Worm (Caenorhabditis elegans) whole organism, L3 larva: Measurements from ENCODE around the gene atf-2.

Source experiments
- R02D3.7 ChIP-seq: fragments of 150-350 bp; optimal IDR thresholded peaks from 2 replicates; lab custom pipeline; 2014; ENCODE audit warnings: missing biosample characterization, missing genetic modification characterization
- ZK546.5 ChIP-seq: sonication (generic microtip); optimal IDR thresholded peaks from 2 replicates; lab custom pipeline; 2017; ENCODE audit warnings: missing biosample characterization, missing genetic modification characterization
- aly-2 ChIP-seq: fragments of 150-350 bp; optimal IDR thresholded peaks from 2 replicates; lab custom pipeline; 2014; ENCODE audit warnings: missing biosample characterization, missing genetic modification characterization
- ama-1 ChIP-seq: fragments of 150-350 bp; optimal IDR thresholded peaks from 2 replicates; lab custom pipeline; 2018
- ceh-16 ChIP-seq: sonication (generic microtip); optimal IDR thresholded peaks from 2 replicates; lab custom pipeline; 2017; ENCODE audit warnings: missing biosample characterization, missing genetic modification characterization
- ceh-28 ChIP-seq: fragments of 150-350 bp; optimal IDR thresholded peaks from 2 replicates; lab custom pipeline; 2014; ENCODE audit warnings: missing biosample characterization, missing genetic modification reagents, missing genetic modification characterization
- ceh-82 ChIP-seq: fragments of 150-350 bp; optimal IDR thresholded peaks from 2 replicates; lab custom pipeline; 2014; ENCODE audit warnings: missing biosample characterization, missing genetic modification characterization
- daf-12 ChIP-seq: fragments of 150-350 bp; optimal IDR thresholded peaks from 2 replicates; lab custom pipeline; 2014; ENCODE audit warnings: missing biosample characterization, missing genetic modification reagents, missing genetic modification characterization
- egl-27 ChIP-seq: sonication (generic microtip); optimal IDR thresholded peaks from 4 replicates; lab custom pipeline; 2017; ENCODE audit warnings: missing biosample characterization, missing genetic modification reagents, missing genetic modification characterization
- egl-5 ChIP-seq: fragments of 150-350 bp; optimal IDR thresholded peaks from 2 replicates; lab custom pipeline; 2017; ENCODE audit warnings: missing biosample characterization, missing genetic modification reagents, missing genetic modification characterization, inconsistent platforms
- elt-2 ChIP-seq: sonication (generic microtip); optimal IDR thresholded peaks from 2 replicates; lab custom pipeline; 2016; ENCODE audit warnings: missing genetic modification reagents, mild to moderate bottlenecking, missing genetic modification characterization, missing compliant biosample characterization
- elt-3 ChIP-seq, 3 experiments: fragments of 150-350 bp in 1 of 3; sonication (generic microtip) in 2 of 3; optimal IDR thresholded peaks; 2 replicates in 2 of 3; 4 replicates in 1 of 3; lab custom pipeline; 2014 to 2017; ENCODE audit warnings: missing biosample characterization in 3 of 3, missing genetic modification characterization in 3 of 3
- eor-1 ChIP-seq, 2 experiments: fragments of 150-350 bp; optimal IDR thresholded peaks; 2 replicates each; lab custom pipeline; 2014 to 2018; ENCODE audit warnings: missing biosample characterization in 2 of 2, missing genetic modification characterization in 2 of 2
- fkh-10 ChIP-seq: sonication (generic microtip); optimal IDR thresholded peaks from 2 replicates; lab custom pipeline; 2017; ENCODE audit warnings: missing biosample characterization, missing genetic modification reagents, missing genetic modification characterization
- fkh-2 ChIP-seq: fragments of 150-350 bp; optimal IDR thresholded peaks from 2 replicates; lab custom pipeline; 2014; ENCODE audit warnings: missing biosample characterization, missing genetic modification reagents, missing genetic modification characterization
- fos-1 ChIP-seq: fragments of 150-350 bp; optimal IDR thresholded peaks from 2 replicates; lab custom pipeline; 2014; ENCODE audit warnings: missing biosample characterization, missing genetic modification characterization
- hmg-11 ChIP-seq: sonication (generic microtip); optimal IDR thresholded peaks from 2 replicates; lab custom pipeline; 2016; ENCODE audit warnings: missing genetic modification characterization, missing compliant biosample characterization
- jun-1 ChIP-seq: fragments of 150-350 bp; optimal IDR thresholded peaks from 2 replicates; lab custom pipeline; 2014; ENCODE audit warnings: missing biosample characterization, missing genetic modification reagents, missing genetic modification characterization
- lin-39 ChIP-seq: fragments of 150-350 bp; optimal IDR thresholded peaks from 2 replicates; lab custom pipeline; 2018; ENCODE audit warnings: missing biosample characterization, missing genetic modification reagents, missing genetic modification characterization
- lsy-12 ChIP-seq: sonication (generic microtip); optimal IDR thresholded peaks from 2 replicates; lab custom pipeline; 2016; ENCODE audit warnings: mild to moderate bottlenecking, missing genetic modification characterization, missing compliant biosample characterization
- nfya-1 ChIP-seq: sonication (generic microtip); optimal IDR thresholded peaks from 2 replicates; lab custom pipeline; 2017; ENCODE audit warnings: missing genetic modification characterization, mild to moderate bottlenecking, missing compliant biosample characterization, antibody characterized with exemption, moderate library complexity; ENCODE audit not compliant: insufficient read depth
- nhr-11 ChIP-seq: fragments of 150-350 bp; optimal IDR thresholded peaks from 2 replicates; lab custom pipeline; 2014; ENCODE audit warnings: missing biosample characterization, missing genetic modification characterization
- nhr-237 ChIP-seq: fragments of 150-350 bp; optimal IDR thresholded peaks from 2 replicates; lab custom pipeline; 2014; ENCODE audit warnings: missing biosample characterization, missing genetic modification characterization
- nhr-25 ChIP-seq: sonication (generic microtip); optimal IDR thresholded peaks from 2 replicates; lab custom pipeline; 2017; ENCODE audit warnings: missing biosample characterization, missing genetic modification characterization
- nhr-43 ChIP-seq: sonication (generic microtip); optimal IDR thresholded peaks from 2 replicates; lab custom pipeline; 2016; ENCODE audit warnings: mild to moderate bottlenecking, missing genetic modification characterization, missing compliant biosample characterization; ENCODE audit not compliant: poor library complexity, severe bottlenecking
- nhr-76 ChIP-seq: fragments of 150-350 bp; sonication (generic microtip); optimal IDR thresholded peaks from 5 replicates; lab custom pipeline; 2014; ENCODE audit warnings: missing biosample characterization, missing genetic modification characterization
- nhr-77 ChIP-seq: fragments of 150-350 bp; optimal IDR thresholded peaks from 2 replicates; lab custom pipeline; 2014; ENCODE audit warnings: missing biosample characterization, missing genetic modification characterization
- pha-4 ChIP-seq: fragments of 150-350 bp; optimal IDR thresholded peaks from 2 replicates; lab custom pipeline; 2014; ENCODE audit warnings: missing biosample characterization, missing genetic modification reagents, missing genetic modification characterization
- pqm-1 ChIP-seq: fragments of 150-350 bp; optimal IDR thresholded peaks from 2 replicates; lab custom pipeline; 2017; ENCODE audit warnings: missing biosample characterization, missing genetic modification characterization, inconsistent platforms
- sea-2 ChIP-seq: fragments of 150-350 bp; sonication (generic microtip); optimal IDR thresholded peaks from 4 replicates; lab custom pipeline; 2014; ENCODE audit warnings: missing biosample characterization, missing genetic modification reagents, missing genetic modification characterization
- unc-39 ChIP-seq: sonication (generic microtip); optimal IDR thresholded peaks from 4 replicates; lab custom pipeline; 2017; ENCODE audit warnings: missing biosample characterization, missing genetic modification characterization
- unc-62 ChIP-seq: fragments of 150-350 bp; sonication (generic microtip); optimal IDR thresholded peaks from 4 replicates; lab custom pipeline; 2014; ENCODE audit warnings: missing biosample characterization, missing genetic modification reagents, missing genetic modification characterization
- ztf-11 ChIP-seq: fragments of 150-350 bp; optimal IDR thresholded peaks from 2 replicates; lab custom pipeline; 2014; ENCODE audit warnings: missing biosample characterization, missing genetic modification characterization
- ztf-4 ChIP-seq: fragments of 150-350 bp; optimal IDR thresholded peaks from 2 replicates; lab custom pipeline; 2014; ENCODE audit warnings: missing biosample characterization, missing genetic modification characterization

Gene atf-2

DNA sequence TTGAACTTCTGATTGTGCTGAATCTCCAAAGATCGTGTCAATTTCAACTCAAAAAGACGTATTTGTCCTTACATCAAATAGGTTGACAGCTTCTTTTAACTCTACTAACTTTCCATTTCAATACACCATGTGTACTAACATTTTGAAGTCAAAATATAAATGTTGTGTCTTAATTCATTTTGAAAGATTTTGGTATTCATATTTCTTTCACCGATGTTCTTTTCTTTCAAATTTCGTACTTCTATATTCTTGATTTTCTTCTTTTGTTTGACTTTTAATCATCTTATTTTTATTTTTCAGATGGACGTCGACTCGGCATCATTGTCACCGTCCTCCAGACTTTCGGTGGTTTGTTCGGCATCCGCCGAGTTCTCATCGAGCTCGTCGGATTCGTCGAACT, at the start of gene atf-2:
Gene atf-2 (plus strand): TSS at position 301 of the 400 bp plus-strand sequence.
- TF ChIP-seq fkh-2 (tag; lab: Kevin White, UChicago) (no peak), aly-2 (tag; lab: Kevin White, UChicago) (no peak), nhr-237 (tag; lab: Kevin White, UChicago) (no peak), R02D3.7 (tag; lab: Kevin White, UChicago) (no peak), ceh-28 (tag; lab: Kevin White, UChicago) (no peak), unc-62 (GFP tag; lab: Kevin White, UChicago) (no peak), daf-12 (tag; lab: Kevin White, UChicago) (no peak), ztf-11 (no peak), jun-1 (no peak), pha-4 (tag; lab: Kevin White, UChicago) (no peak), hmg-11 (tag; lab: Kevin White, UChicago) (no peak), ceh-16 (no peak), nhr-25 (tag; lab: Kevin White, UChicago) (no peak), fkh-10 (GFP tag; lab: Kevin White, UChicago) (no peak), ama-1 (lab: Kevin White, UChicago) (no peak), unc-39 (no peak), elt-3 (tag; optimal IDR thresholded peaks at IDR 0.05; lab: Kevin White, UChicago) (no peak), egl-5 (tag; lab: Kevin White, UChicago) (no peak), ZK546.5 (tag; lab: Kevin White, UChicago) (no peak), eor-1 (tag; optimal IDR thresholded peaks at IDR 0.05; lab: Kevin White, UChicago) (no peak)

ce11 chrII:8703729-8704128, 48.1 kb upstream of the atf-2 start, which contains the start of gene ceh-7:
Gene ceh-7, minus strand, starts transcription at chrII:8703829.
- no peak for TF ChIP-seq egl-27
- TF ChIP-seq lsy-12 (tag; lab: Kevin White, UChicago), result no peak
- TF ChIP-seq sea-2 (GFP tag; lab: Kevin White, UChicago), result no peak
- no peak for TF ChIP-seq eor-1 (tag; optimal IDR thresholded peaks at IDR 0.05; lab: Kevin White, UChicago)
- TF ChIP-seq R02D3.7 (tag; lab: Kevin White, UChicago), result no peak
- no peak for TF ChIP-seq nhr-77 (tag; lab: Kevin White, UChicago)
- TF ChIP-seq nhr-237 (tag; lab: Kevin White, UChicago), result no peak
- no peak for TF ChIP-seq lin-39 (tag; lab: Kevin White, UChicago)
- TF ChIP-seq fos-1 (tag; lab: Kevin White, UChicago), result no peak
- TF ChIP-seq nhr-76, result no peak
- no peak for TF ChIP-seq ceh-28 (tag; lab: Kevin White, UChicago)

- TF ChIP-seq elt-2 (tag; lab: Kevin White, UChicago) (peak; percentile 67), pqm-1 (peak; percentile 50), nhr-43 (tag; lab: Kevin White, UChicago) (no peak), ceh-82 (tag; lab: Kevin White, UChicago) (no peak), ceh-28 (tag; lab: Kevin White, UChicago) (peak; percentile 43)
Observed at ce11 chrII:8704413-8704874, 47.3 kb upstream of the atf-2 start, which contains the start of gene prx-5. Gene prx-5, plus strand, starts transcription at chrII:8704824.

- peak; percentile 19 for TF ChIP-seq elt-2 (tag; lab: Kevin White, UChicago)
- TF ChIP-seq ZK546.5 (tag; lab: Kevin White, UChicago), result no peak
- peak; percentile 25 for TF ChIP-seq nhr-11
- TF ChIP-seq R02D3.7 (tag; lab: Kevin White, UChicago), result no peak
- TF ChIP-seq nhr-43 (tag; lab: Kevin White, UChicago), result peak; percentile 19
- no peak for TF ChIP-seq unc-39
- peak; percentile 18 for TF ChIP-seq nfya-1 (tag; lab: Kevin White, UChicago)
- TF ChIP-seq elt-3 (tag; optimal IDR thresholded peaks at IDR 0.05; lab: Kevin White, UChicago), result no peak
Observed at ce11 chrII:8707024-8707423, 44.8 kb upstream of the atf-2 start, which contains the start of gene cup-16. Gene cup-16, plus strand, starts transcription at chrII:8707155.

DNA sequence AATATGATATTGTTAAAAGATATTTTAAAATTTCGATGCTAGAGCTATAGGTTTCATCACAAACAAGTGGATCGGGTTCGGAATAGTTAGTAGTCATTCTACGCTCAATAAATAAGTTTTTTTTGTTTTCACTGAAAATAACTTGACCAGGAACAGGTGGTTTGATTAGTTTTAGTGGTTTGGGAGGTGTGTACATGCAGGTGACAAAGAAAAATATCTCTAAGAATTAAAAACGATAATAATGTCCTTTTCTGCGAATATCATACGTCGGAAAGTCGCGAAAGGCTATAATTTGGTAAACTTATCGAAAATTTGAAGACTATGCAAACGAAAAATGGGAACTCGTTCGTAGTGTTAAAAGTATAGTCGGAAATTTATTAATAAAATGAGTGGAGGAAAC, 41.5 kb upstream of the atf-2 start, which contains the start of gene srg-15:
Gene srg-15 (minus strand): TSS at position 101 of the 400 bp plus-strand sequence.
- TF ChIP-seq elt-2 (tag; lab: Kevin White, UChicago), result no peak
- TF ChIP-seq jun-1, result no peak
- no peak for TF ChIP-seq nhr-237 (tag; lab: Kevin White, UChicago)
- no peak for TF ChIP-seq ztf-4
- TF ChIP-seq pqm-1, result no peak
- TF ChIP-seq nhr-76, result no peak
- no peak for TF ChIP-seq ceh-16
- TF ChIP-seq hmg-11 (tag; lab: Kevin White, UChicago), result no peak
